Worm (Caenorhabditis elegans): ENCODE results near the gene Y34B4A.4.

Y34B4A.4 gene

ce11 chrX:5265356-5265755 lies 1.2 kb downstream of the Y34B4A.4 start:
- TF ChIP-seq elt-3 (tag; optimal IDR thresholded peaks at IDR 0.05), result no peak
- TF ChIP-seq ceh-82 (tag; optimal IDR thresholded peaks at IDR 0.05), result no peak
- no peak for TF ChIP-seq nhr-77 (tag; optimal IDR thresholded peaks at IDR 0.05)
- no peak for TF ChIP-seq ceh-16 (tag; optimal IDR thresholded peaks at IDR 0.05)
- TF ChIP-seq egl-5 (tag; optimal IDR thresholded peaks at IDR 0.05), result no peak
- TF ChIP-seq fkh-2 (tag; optimal IDR thresholded peaks at IDR 0.05), result no peak
- TF ChIP-seq nhr-43 (tag; optimal IDR thresholded peaks at IDR 0.05; ENCODE audit: poor library complexity, severe bottlenecking), result no peak
- TF ChIP-seq nhr-23 (tag; optimal IDR thresholded peaks at IDR 0.05), result no peak
- no peak for TF ChIP-seq elt-2 (tag; optimal IDR thresholded peaks at IDR 0.05)
- TF ChIP-seq mdl-1 (tag; optimal IDR thresholded peaks at IDR 0.05), result no peak
- no peak for TF ChIP-seq jun-1 (tag; optimal IDR thresholded peaks at IDR 0.05)
- TF ChIP-seq nhr-237 (tag; optimal IDR thresholded peaks at IDR 0.05), result no peak
- TF ChIP-seq tbx-2 (tag; optimal IDR thresholded peaks at IDR 0.05), result no peak
- no peak for TF ChIP-seq eor-1 (tag; optimal IDR thresholded peaks at IDR 0.05)
- TF ChIP-seq mml-1 (tag; optimal IDR thresholded peaks at IDR 0.05), result no peak
- no peak for TF ChIP-seq elt-1 (tag; optimal IDR thresholded peaks at IDR 0.05)
- no peak for TF ChIP-seq nhr-28 (tag; optimal IDR thresholded peaks at IDR 0.05)
- TF ChIP-seq ceh-9 (tag; optimal IDR thresholded peaks at IDR 0.05), result no peak

ce11 chrX:5268062-5268461 lies 3.9 kb downstream of the Y34B4A.4 start:
- TF ChIP-seq elt-2 (tag; optimal IDR thresholded peaks at IDR 0.05) (peak; percentile 27), lin-39 (tag; optimal IDR thresholded peaks at IDR 0.05) (no peak), egl-27 (tag; optimal IDR thresholded peaks at IDR 0.05) (no peak)

ce11 chrX:5269359-5269758 lies 5.2 kb downstream of the Y34B4A.4 start:
- TF ChIP-seq nhr-77 (tag; optimal IDR thresholded peaks at IDR 0.05) (no peak), lsy-12 (tag; optimal IDR thresholded peaks at IDR 0.05) (no peak), lin-39 (tag; optimal IDR thresholded peaks at IDR 0.05) (no peak), nfya-1 (tag; optimal IDR thresholded peaks at IDR 0.05; ENCODE audit: insufficient read depth) (no peak), daf-12 (tag; optimal IDR thresholded peaks at IDR 0.05) (no peak), pqm-1 (tag; optimal IDR thresholded peaks at IDR 0.05) (peak; percentile 27), mdl-1 (tag; optimal IDR thresholded peaks at IDR 0.05) (no peak), nhr-237 (tag; optimal IDR thresholded peaks at IDR 0.05) (no peak), elt-3 (tag; optimal IDR thresholded peaks at IDR 0.05) (no peak), egl-27 (tag; optimal IDR thresholded peaks at IDR 0.05) (no peak), unc-39 (tag; optimal IDR thresholded peaks at IDR 0.05) (no peak), mml-1 (tag; optimal IDR thresholded peaks at IDR 0.05) (no peak), elt-2 (tag; optimal IDR thresholded peaks at IDR 0.05) (peak; percentile 79)

- TF ChIP-seq nhr-12 (tag; optimal IDR thresholded peaks at IDR 0.05) (no peak), nhr-76 (tag; optimal IDR thresholded peaks at IDR 0.05) (no peak), ceh-28 (tag; optimal IDR thresholded peaks at IDR 0.05) (peak; percentile 35), nhr-28 (tag; optimal IDR thresholded peaks at IDR 0.05) (no peak), nhr-25 (tag; optimal IDR thresholded peaks at IDR 0.05) (peak; percentile 66), aly-2 (tag; optimal IDR thresholded peaks at IDR 0.05) (no peak), R02D3.7 (tag; optimal IDR thresholded peaks at IDR 0.05) (peak; percentile 61), jun-1 (tag; optimal IDR thresholded peaks at IDR 0.05) (no peak), fkh-10 (GFP tag; optimal IDR thresholded peaks at IDR 0.05) (no peak), egl-27 (tag; optimal IDR thresholded peaks at IDR 0.05) (no peak), lin-15B (tag; optimal IDR thresholded peaks at IDR 0.05) (peak; percentile 68), ztf-11 (tag; optimal IDR thresholded peaks at IDR 0.05) (no peak), ceh-9 (tag; optimal IDR thresholded peaks at IDR 0.05) (no peak), lsy-12 (tag; optimal IDR thresholded peaks at IDR 0.05) (no peak), nhr-77 (tag; optimal IDR thresholded peaks at IDR 0.05) (no peak), nhr-23 (tag; optimal IDR thresholded peaks at IDR 0.05) (peak; percentile 40), ceh-16 (tag; optimal IDR thresholded peaks at IDR 0.05) (no peak), unc-62 (GFP tag; optimal IDR thresholded peaks at IDR 0.05) (no peak), zag-1 (tag; optimal IDR thresholded peaks at IDR 0.05) (no peak), daf-12 (tag; optimal IDR thresholded peaks at IDR 0.05) (no peak), ama-1 (optimal IDR thresholded peaks at IDR 0.05) (no peak), snpc-4 (tag; optimal IDR thresholded peaks at IDR 0.05) (peak; percentile 75), ceh-82 (tag; optimal IDR thresholded peaks at IDR 0.05) (no peak), pha-4 (tag; optimal IDR thresholded peaks at IDR 0.05) (peak; percentile 79), hmg-11 (tag; optimal IDR thresholded peaks at IDR 0.05) (peak; percentile 78), fkh-2 (tag; optimal IDR thresholded peaks at IDR 0.05) (no peak), nfya-1 (tag; optimal IDR thresholded peaks at IDR 0.05; ENCODE audit: insufficient read depth) (peak; percentile 72), ztf-4 (tag; optimal IDR thresholded peaks at IDR 0.05) (no peak), nhr-43 (tag; optimal IDR thresholded peaks at IDR 0.05; ENCODE audit: poor library complexity, severe bottlenecking) (peak; percentile 29), nhr-11 (tag; optimal IDR thresholded peaks at IDR 0.05) (no peak), pqm-1 (tag; optimal IDR thresholded peaks at IDR 0.05) (peak; percentile 47), sea-2 (GFP tag; optimal IDR thresholded peaks at IDR 0.05) (no peak), mdl-1 (tag; optimal IDR thresholded peaks at IDR 0.05) (no peak), ZK546.5 (tag; optimal IDR thresholded peaks at IDR 0.05) (no peak), nhr-237 (tag; optimal IDR thresholded peaks at IDR 0.05) (no peak), skn-1 (tag; optimal IDR thresholded peaks at IDR 0.05) (no peak), tbx-2 (tag; optimal IDR thresholded peaks at IDR 0.05) (no peak), eor-1 (tag; optimal IDR thresholded peaks at IDR 0.05) (no peak), mml-1 (tag; optimal IDR thresholded peaks at IDR 0.05) (no peak), lin-39 (tag; optimal IDR thresholded peaks at IDR 0.05) (peak; percentile 81)
Observed at ce11 chrX:5275209-5275608, 11.1 kb downstream of the Y34B4A.4 start, which contains the start of gene hst-6. Gene hst-6, plus strand, starts transcription at chrX:5275561.

All from whole organism, L3 larva.